Worm (Caenorhabditis elegans) whole organism, L4 larva: ENCODE results near the gene ifb-1.

Source experiments
- D1046.2 ChIP-seq: fragments of 200-800 bp; sonication (Bioruptor generic); IDR thresholded peaks from 2 replicates; pipeline ENCODE4 v1.3.6; 2022; ENCODE audit warnings: missing genetic modification characterization, missing compliant biosample characterization
- F10B5.3 ChIP-seq: sonication (generic microtip); optimal IDR thresholded peaks from 2 replicates; lab custom pipeline; 2016; ENCODE audit warnings: mild to moderate bottlenecking, missing genetic modification characterization, missing compliant biosample characterization
- F26F4.8 ChIP-seq: fragments of 200-800 bp; sonication (Bioruptor generic); conservative IDR thresholded peaks from 2 replicates; pipeline ENCODE4 v1.3.6; 2022; ENCODE audit warnings: missing genetic modification characterization, missing compliant biosample characterization
- F44E2.7 ChIP-seq: fragments of 200-800 bp; sonication (Bioruptor generic); IDR thresholded peaks from 2 replicates; pipeline ENCODE4 v2.1.2; 2022; ENCODE audit warnings: missing genetic modification characterization, missing compliant biosample characterization
- R02D3.7 ChIP-seq: fragments of 150-350 bp; sonication (generic microtip); optimal IDR thresholded peaks from 3 replicates; lab custom pipeline; 2014; ENCODE audit warnings: missing biosample characterization, missing genetic modification characterization
- Y48G9A.11 ChIP-seq: fragments of 200-800 bp; sonication (Bioruptor generic); IDR thresholded peaks from 2 replicates; pipeline ENCODE4 v1.3.6; 2022; ENCODE audit warnings: missing genetic modification reagents, missing genetic modification characterization, missing compliant biosample characterization
- Y5F2A.4 ChIP-seq: fragments of 200-800 bp; sonication (Bioruptor generic); optimal IDR thresholded peaks from 2 replicates; lab custom pipeline; 2018; ENCODE audit warnings: mild to moderate bottlenecking, missing genetic modification characterization, missing compliant biosample characterization
- ZK546.5 ChIP-seq, 2 experiments: sonication (generic microtip); optimal IDR thresholded peaks; 2 replicates each; lab custom pipeline; 2017; ENCODE audit warnings: missing biosample characterization in 2 of 2, missing genetic modification characterization in 2 of 2
- aha-1 ChIP-seq: fragments of 150-350 bp; peaks from one replicate; lab custom pipeline; 2014; ENCODE audit warnings: missing biosample characterization, missing genetic modification characterization
- ama-1 ChIP-seq: fragments of 150-350 bp; optimal IDR thresholded peaks from 2 replicates; lab custom pipeline; 2014; ENCODE audit warnings: inconsistent platforms, mixed read lengths
- attf-4 ChIP-seq: sonication (generic microtip); optimal IDR thresholded peaks from 3 replicates; lab custom pipeline; 2017; ENCODE audit warnings: missing biosample characterization, missing genetic modification characterization
- ceh-32 ChIP-seq: sonication (generic microtip); optimal IDR thresholded peaks from 2 replicates; lab custom pipeline; 2016; ENCODE audit warnings: mild to moderate bottlenecking, missing genetic modification characterization, missing compliant biosample characterization; ENCODE audit not compliant: poor library complexity
- ceh-44 ChIP-seq: fragments of 200-800 bp; sonication (Bioruptor generic); IDR thresholded peaks from 2 replicates; pipeline ENCODE4 v1.3.6; 2022; ENCODE audit warnings: missing genetic modification reagents, missing genetic modification characterization, missing compliant biosample characterization
- ceh-62 ChIP-seq: sonication (generic microtip); optimal IDR thresholded peaks from 2 replicates; lab custom pipeline; 2017; ENCODE audit warnings: missing biosample characterization, missing genetic modification characterization
- ceh-82 ChIP-seq: sonication (generic microtip); optimal IDR thresholded peaks from 2 replicates; lab custom pipeline; 2017; ENCODE audit warnings: missing biosample characterization, missing genetic modification characterization
- ces-1 ChIP-seq: fragments of 150-350 bp; sonication (generic microtip); optimal IDR thresholded peaks from 4 replicates; lab custom pipeline; 2014; ENCODE audit warnings: missing biosample characterization, missing genetic modification reagents, missing genetic modification characterization
- cey-2 ChIP-seq: sonication (generic microtip); optimal IDR thresholded peaks from 3 replicates; lab custom pipeline; 2017; ENCODE audit warnings: missing genetic modification characterization, mild to moderate bottlenecking, missing compliant biosample characterization, antibody characterized with exemption, borderline replicate concordance; ENCODE audit not compliant: insufficient read depth
- daf-12 ChIP-seq: fragments of 150-350 bp; optimal IDR thresholded peaks from 2 replicates; lab custom pipeline; 2014; ENCODE audit warnings: missing biosample characterization, missing genetic modification reagents, missing genetic modification characterization
- dmd-6 ChIP-seq: fragments of 200-800 bp; sonication (Bioruptor generic); IDR thresholded peaks from 2 replicates; pipeline ENCODE4 v1.3.6; 2022; ENCODE audit warnings: missing genetic modification reagents, missing genetic modification characterization, missing compliant biosample characterization
- dpl-1 ChIP-seq: fragments of 150-350 bp; optimal IDR thresholded peaks from 2 replicates; lab custom pipeline; 2014; ENCODE audit warnings: missing biosample characterization, missing genetic modification reagents, missing genetic modification characterization
- dve-1 ChIP-seq: sonication (generic microtip); optimal IDR thresholded peaks from 2 replicates; lab custom pipeline; 2017; ENCODE audit warnings: antibody characterized with exemption, mild to moderate bottlenecking, missing genetic modification characterization, missing compliant biosample characterization; ENCODE audit not compliant: insufficient read depth
- egl-27 ChIP-seq: sonication (generic microtip); optimal IDR thresholded peaks from 3 replicates; lab custom pipeline; 2017; ENCODE audit warnings: missing biosample characterization, missing genetic modification reagents, missing genetic modification characterization
- egl-43 ChIP-seq: fragments of 200-800 bp; sonication (Bioruptor generic); IDR thresholded peaks from 2 replicates; pipeline ENCODE4 v1.3.6; 2022; ENCODE audit warnings: missing genetic modification reagents, missing genetic modification characterization, missing compliant biosample characterization
- fkh-10 ChIP-seq: fragments of 150-350 bp; optimal IDR thresholded peaks from 2 replicates; lab custom pipeline; 2014; ENCODE audit warnings: missing biosample characterization, missing genetic modification reagents, missing genetic modification characterization
- fos-1 ChIP-seq: fragments of 150-350 bp; optimal IDR thresholded peaks from 2 replicates; lab custom pipeline; 2014; ENCODE audit warnings: missing biosample characterization, missing genetic modification characterization
- gei-8 ChIP-seq: fragments of 200-800 bp; sonication (Bioruptor generic); optimal IDR thresholded peaks from 2 replicates; lab custom pipeline; 2018; ENCODE audit warnings: mild to moderate bottlenecking, missing genetic modification characterization, missing compliant biosample characterization
- hlh-11 ChIP-seq: fragments of 200-800 bp; sonication (Bioruptor generic); optimal IDR thresholded peaks from 2 replicates; lab custom pipeline; 2018; ENCODE audit warnings: mild to moderate bottlenecking, missing genetic modification characterization, missing compliant biosample characterization
- lim-7 ChIP-seq: fragments of 200-800 bp; sonication (Bioruptor generic); IDR thresholded peaks from 2 replicates; pipeline ENCODE4 v1.3.6; 2022; ENCODE audit warnings: missing genetic modification characterization, missing compliant biosample characterization
- lin-1 ChIP-seq: fragments of 200-800 bp; sonication (Bioruptor generic); IDR thresholded peaks from 2 replicates; pipeline ENCODE4 v1.3.6; 2022; ENCODE audit warnings: missing genetic modification reagents, missing genetic modification characterization, missing compliant biosample characterization
- lin-13 ChIP-seq: fragments of 150-350 bp; optimal IDR thresholded peaks from 2 replicates; lab custom pipeline; 2014; ENCODE audit warnings: missing biosample characterization, missing genetic modification reagents, missing genetic modification characterization
- lin-15B ChIP-seq: fragments of 150-350 bp; sonication (generic microtip); optimal IDR thresholded peaks from 3 replicates; lab custom pipeline; 2014; ENCODE audit warnings: missing biosample characterization, missing genetic modification characterization
- lin-29 ChIP-seq: fragments of 200-800 bp; sonication (Bioruptor generic); IDR thresholded peaks from 2 replicates; pipeline ENCODE4 v1.3.6; 2022; ENCODE audit warnings: missing genetic modification reagents, missing genetic modification characterization, missing compliant biosample characterization
- lsy-2 ChIP-seq, 2 experiments: fragments of 150-350 bp in 1 of 2; sonication (generic microtip) in 1 of 2; optimal IDR thresholded peaks; 2 replicates each; lab custom pipeline; 2014 to 2017; ENCODE audit warnings: missing biosample characterization in 2 of 2, missing genetic modification characterization in 2 of 2
- madf-9 ChIP-seq: fragments of 200-800 bp; sonication (Bioruptor generic); conservative IDR thresholded peaks from 2 replicates; pipeline ENCODE4 v1.3.6; 2022; ENCODE audit warnings: missing genetic modification reagents, missing genetic modification characterization, missing compliant biosample characterization
- mes-2 ChIP-seq: sonication (generic microtip); optimal IDR thresholded peaks from 2 replicates; lab custom pipeline; 2016; ENCODE audit warnings: missing genotype, mild to moderate bottlenecking, missing genetic modification characterization, missing compliant biosample characterization; ENCODE audit not compliant: poor library complexity, severe bottlenecking
- mxl-2 ChIP-seq: fragments of 200-800 bp; sonication (Bioruptor generic); conservative IDR thresholded peaks from 2 replicates; pipeline ENCODE4 v1.3.6; 2022; ENCODE audit warnings: missing genetic modification reagents, missing genetic modification characterization, missing compliant biosample characterization
- nhr-102 ChIP-seq: sonication (generic microtip); optimal IDR thresholded peaks from 2 replicates; lab custom pipeline; 2016; ENCODE audit warnings: mild to moderate bottlenecking, missing genetic modification characterization, moderate library complexity, missing compliant biosample characterization
- nhr-111 ChIP-seq: fragments of 200-800 bp; sonication (Bioruptor generic); optimal IDR thresholded peaks from 2 replicates; lab custom pipeline; 2018; ENCODE audit warnings: mild to moderate bottlenecking, missing genetic modification characterization, missing compliant biosample characterization
- nhr-25 ChIP-seq: sonication (generic microtip); optimal IDR thresholded peaks from 2 replicates; lab custom pipeline; 2017; ENCODE audit warnings: missing genetic modification characterization, mild to moderate bottlenecking, missing compliant biosample characterization, antibody characterized with exemption, moderate library complexity, borderline replicate concordance; ENCODE audit not compliant: insufficient read depth
- nhr-28 ChIP-seq: fragments of 150-350 bp; optimal IDR thresholded peaks from 2 replicates; lab custom pipeline; 2014; ENCODE audit warnings: missing biosample characterization, missing genetic modification characterization
- nhr-6 ChIP-seq: fragments of 150-350 bp; optimal IDR thresholded peaks from 2 replicates; lab custom pipeline; 2014; ENCODE audit warnings: missing biosample characterization, missing genetic modification characterization
- nhr-77 ChIP-seq: fragments of 150-350 bp; optimal IDR thresholded peaks from 2 replicates; lab custom pipeline; 2014; ENCODE audit warnings: missing biosample characterization, missing genetic modification characterization
- snpc-1.2 ChIP-seq: fragments of 200-800 bp; sonication (Bioruptor generic); IDR thresholded peaks from 2 replicates; pipeline ENCODE4 v1.3.6; 2022; ENCODE audit warnings: missing genetic modification reagents, missing genetic modification characterization, missing compliant biosample characterization
- snpc-4 ChIP-seq: fragments of 150-350 bp; optimal IDR thresholded peaks from 2 replicates; lab custom pipeline; 2014; ENCODE audit warnings: missing biosample characterization, missing genetic modification characterization
- spr-1 ChIP-seq: sonication (generic microtip); optimal IDR thresholded peaks from 2 replicates; lab custom pipeline; 2016; ENCODE audit warnings: mild to moderate bottlenecking, missing genetic modification characterization, missing compliant biosample characterization
- spr-3 ChIP-seq: fragments of 200-800 bp; sonication (Bioruptor generic); optimal IDR thresholded peaks from 2 replicates; lab custom pipeline; 2018; ENCODE audit warnings: mild to moderate bottlenecking, missing genetic modification characterization, missing compliant biosample characterization
- tra-1 ChIP-seq: fragments of 200-800 bp; sonication (Bioruptor generic); IDR thresholded peaks from 2 replicates; pipeline ENCODE4 v1.3.6; 2022; ENCODE audit warnings: missing genetic modification reagents, missing genetic modification characterization, missing compliant biosample characterization
- unc-39 ChIP-seq: sonication (generic microtip); optimal IDR thresholded peaks from 2 replicates; lab custom pipeline; 2017; ENCODE audit warnings: missing biosample characterization, missing genetic modification characterization

Gene ifb-1

DNA sequence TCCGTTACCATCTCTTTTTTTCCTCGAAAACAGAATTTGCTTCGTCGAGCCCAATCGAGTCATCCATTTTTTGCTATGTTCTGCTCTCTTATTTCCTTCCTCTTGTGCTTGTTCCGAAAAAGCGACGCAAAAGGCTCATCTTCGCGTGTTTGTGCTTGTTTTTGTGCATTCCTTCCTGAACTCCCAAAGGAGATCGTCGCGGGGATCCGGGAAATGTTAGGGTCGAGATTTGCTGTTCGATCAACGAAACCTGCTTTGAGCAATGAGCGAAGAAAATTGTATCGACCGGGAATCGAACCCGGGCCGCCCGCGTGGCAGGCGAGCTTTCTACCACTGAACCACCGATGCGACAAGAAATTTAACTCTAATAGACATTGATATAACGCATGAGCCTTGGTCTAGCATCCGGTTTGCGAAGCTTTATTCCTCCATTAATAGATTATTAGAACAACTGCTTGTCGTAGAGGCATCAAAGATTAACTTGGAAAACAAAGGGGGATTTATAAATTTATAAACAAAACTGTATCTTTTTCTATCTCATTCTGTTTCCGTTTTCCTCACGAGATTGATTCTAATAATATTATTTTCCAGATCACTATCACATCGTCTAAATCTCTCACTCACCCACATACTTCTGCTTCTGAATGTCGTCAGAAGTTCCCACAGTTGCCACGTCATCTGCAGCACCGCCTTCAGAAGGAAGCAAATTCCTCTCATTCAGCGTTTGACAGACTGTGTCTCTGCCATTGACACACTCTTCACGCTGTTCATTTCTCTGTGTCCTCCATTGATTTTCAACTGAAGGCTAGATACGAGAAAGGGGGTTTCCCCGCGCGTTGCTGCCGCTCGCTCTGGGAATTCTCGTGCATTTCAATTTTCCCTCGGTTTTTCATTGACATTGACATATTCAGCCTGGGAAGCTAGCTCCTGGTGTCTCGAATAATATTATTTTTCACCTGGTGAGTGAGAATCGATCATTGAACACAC, 16.8 kb downstream of the ifb-1 start, which contains the start of gene K05F1.6 (continued):
- TF ChIP-seq nhr-28 (tag; lab: Kevin White, UChicago) = no peak
- 0 out of 2 replicates have a peak, but pooled peaks have one; percentile 56 for TF ChIP-seq F44E2.7 (GFP tag; lab: Robert Waterston, UW)
- no peak for TF ChIP-seq cey-2 (tag; lab: Kevin White, UChicago)
- peak; percentile 65 for TF ChIP-seq lin-13 (GFP tag; lab: Kevin White, UChicago)
- TF ChIP-seq mxl-2 (GFP tag; lab: Robert Waterston, UW) = peak; percentile 61; the same call in 1 of the 2 replicates
- TF ChIP-seq nhr-25 = no peak
- no peak for TF ChIP-seq lin-15B
- TF ChIP-seq nhr-77 = no peak
- peak; percentile 60 for TF ChIP-seq dmd-6
- no peak for TF ChIP-seq ceh-32 (tag; lab: Kevin White, UChicago)
- TF ChIP-seq daf-12 (tag; lab: Kevin White, UChicago) = no peak
- TF ChIP-seq ceh-82 (tag; lab: Kevin White, UChicago) = no peak
- peak; percentile 85 for TF ChIP-seq snpc-1.2 (GFP tag; lab: Robert Waterston, UW)
- TF ChIP-seq aha-1 (tag; lab: Kevin White, UChicago) = peak; percentile 96
- peak; percentile 39 for TF ChIP-seq nhr-111 (GFP tag; lab: Kevin White, UChicago)
- TF ChIP-seq nhr-6 (tag; lab: Kevin White, UChicago) = peak; percentile 45
- TF ChIP-seq tra-1 (GFP tag; lab: Robert Waterston, UW) = peak; percentile 88
- TF ChIP-seq ces-1 (GFP tag; lab: Kevin White, UChicago) = no peak
- peak; percentile 79 for TF ChIP-seq lim-7 (GFP tag; lab: Robert Waterston, UW)
- TF ChIP-seq lin-29 (GFP tag; lab: Robert Waterston, UW) = no peak
- TF ChIP-seq nhr-102 (tag; lab: Kevin White, UChicago) = peak; percentile 83
- TF ChIP-seq egl-43 (GFP tag; lab: Robert Waterston, UW) = no peak; the same call in 1 of the 2 replicates
- peak in 1 of 2 experiments; percentile 54 for TF ChIP-seq lsy-2 (tag; optimal IDR thresholded peaks at IDR 0.05; lab: Kevin White, UChicago)
- peak; percentile 38; the same call in 1 of the 2 replicates for TF ChIP-seq madf-9 (GFP tag; lab: Robert Waterston, UW)
- TF ChIP-seq fos-1 (tag; lab: Kevin White, UChicago) = no peak
- TF ChIP-seq egl-27 (tag; lab: Kevin White, UChicago) = no peak
- no peak for TF ChIP-seq ama-1 (lab: Kevin White, UChicago)
- TF ChIP-seq hlh-11 = peak; percentile 61
- no peak for TF ChIP-seq attf-4 (tag; lab: Kevin White, UChicago)
- peak; percentile 84 for TF ChIP-seq spr-3 (GFP tag; lab: Kevin White, UChicago)
- no peak for TF ChIP-seq fkh-10
- no peak for TF ChIP-seq ZK546.5 (tag; optimal IDR thresholded peaks at IDR 0.05; lab: Kevin White, UChicago)
- TF ChIP-seq Y48G9A.11 (GFP tag; lab: Robert Waterston, UW) = peak; percentile 84
- no peak for TF ChIP-seq R02D3.7 (tag; lab: Kevin White, UChicago)
- TF ChIP-seq unc-39 (tag; lab: Kevin White, UChicago) = no peak
- TF ChIP-seq dpl-1 (GFP tag; lab: Kevin White, UChicago) = peak; percentile 12
- TF ChIP-seq Y5F2A.4 = peak; percentile 83
- peak; percentile 91 for TF ChIP-seq gei-8 (GFP tag; lab: Kevin White, UChicago)
- TF ChIP-seq F10B5.3 (tag; lab: Kevin White, UChicago) = no peak
- TF ChIP-seq snpc-4 (tag; lab: Kevin White, UChicago) = no peak
- peak; percentile 79 for TF ChIP-seq mes-2 (tag; lab: Kevin White, UChicago)
- peak; percentile 77; the same call in 1 of the 2 replicates for TF ChIP-seq D1046.2
- peak; percentile 70 for TF ChIP-seq spr-1
- peak; percentile 54; the same call in 1 of the 2 replicates for TF ChIP-seq F26F4.8 (GFP tag; lab: Robert Waterston, UW)
- peak; percentile 82; the same call in 1 of the 2 replicates for TF ChIP-seq lin-1
- TF ChIP-seq ceh-44 (GFP tag; lab: Robert Waterston, UW) = peak; percentile 100
- peak; percentile 69 for TF ChIP-seq dve-1 (tag; lab: Kevin White, UChicago)
- TF ChIP-seq ceh-62 (tag; lab: Kevin White, UChicago) = no peak
